Worm (Caenorhabditis elegans) whole organism, mixed stage, embryonic: ENCODE data around the gene algn-2.
A peak's percentile ranks its signal among the peaks of the same experiment; 100 is the strongest.

Source experiments
- M03D4.4 ChIP-seq: sonication (generic microtip); optimal IDR thresholded peaks from 2 replicates; lab custom pipeline; 2017; ENCODE audit warnings: mild to moderate bottlenecking, missing genetic modification characterization, missing compliant biosample characterization
- bed-3 ChIP-seq: fragments of 200-800 bp; sonication (Bioruptor generic); optimal IDR thresholded peaks from 3 replicates; lab custom pipeline; 2018; ENCODE audit warnings: mild to moderate bottlenecking, missing genetic modification characterization, moderate library complexity, missing compliant biosample characterization
- blmp-1 ChIP-seq: fragments of 150-350 bp; optimal IDR thresholded peaks from 2 replicates; lab custom pipeline; 2014; ENCODE audit warnings: missing biosample characterization, missing genetic modification characterization
- ceh-39 ChIP-seq: fragments of 150-350 bp; optimal IDR thresholded peaks from 2 replicates; lab custom pipeline; 2014; ENCODE audit warnings: missing biosample characterization, missing genetic modification characterization
- ceh-43 ChIP-seq: fragments of 200-800 bp; sonication (Bioruptor generic); optimal IDR thresholded peaks from 2 replicates; lab custom pipeline; 2018; ENCODE audit warnings: mild to moderate bottlenecking, missing genetic modification characterization, moderate library complexity, missing compliant biosample characterization
- ceh-83 ChIP-seq: fragments of 200-800 bp; sonication (Bioruptor generic); optimal IDR thresholded peaks from 2 replicates; lab custom pipeline; 2018; ENCODE audit warnings: mild to moderate bottlenecking, missing genetic modification characterization, missing compliant biosample characterization
- ces-1 ChIP-seq: fragments of 150-350 bp; optimal IDR thresholded peaks from 2 replicates; lab custom pipeline; 2014; ENCODE audit warnings: missing biosample characterization, missing genetic modification reagents, missing genetic modification characterization
- cnd-1 ChIP-seq: fragments of 200-800 bp; sonication (Bioruptor generic); optimal IDR thresholded peaks from 2 replicates; lab custom pipeline; 2018; ENCODE audit warnings: mild to moderate bottlenecking, missing genetic modification characterization, missing compliant biosample characterization
- drap-1 ChIP-seq: fragments of 200-800 bp; sonication (Bioruptor generic); optimal IDR thresholded peaks from 3 replicates; lab custom pipeline; 2018; ENCODE audit warnings: mild to moderate bottlenecking, missing genetic modification characterization, missing compliant biosample characterization
- elt-1 ChIP-seq: sonication (generic microtip); optimal IDR thresholded peaks from 2 replicates; lab custom pipeline; 2017; ENCODE audit warnings: missing genetic modification characterization, mild to moderate bottlenecking, missing compliant biosample characterization, antibody characterized with exemption, moderate library complexity, borderline replicate concordance; ENCODE audit not compliant: insufficient read depth
- elt-3 ChIP-seq: fragments of 150-350 bp; optimal IDR thresholded peaks from 2 replicates; lab custom pipeline; 2014; ENCODE audit warnings: missing biosample characterization, missing genetic modification characterization
- flh-1 ChIP-seq: fragments of 200-800 bp; sonication (Bioruptor generic); optimal IDR thresholded peaks from 2 replicates; lab custom pipeline; 2018; ENCODE audit warnings: mild to moderate bottlenecking, missing genetic modification characterization, moderate library complexity, missing compliant biosample characterization
- hlh-1 ChIP-seq: fragments of 150-350 bp; optimal IDR thresholded peaks from 2 replicates; lab custom pipeline; 2014; ENCODE audit warnings: missing biosample characterization, missing genetic modification reagents, missing genetic modification characterization
- lin-13 ChIP-seq: fragments of 150-350 bp; optimal IDR thresholded peaks from 2 replicates; lab custom pipeline; 2014; ENCODE audit warnings: missing biosample characterization, missing genetic modification characterization
- lin-32 ChIP-seq: fragments of 200-800 bp; sonication (Bioruptor generic); optimal IDR thresholded peaks from 2 replicates; lab custom pipeline; 2018; ENCODE audit warnings: mild to moderate bottlenecking, missing genetic modification characterization, missing compliant biosample characterization
- lsy-2 ChIP-seq: fragments of 150-350 bp; optimal IDR thresholded peaks from 2 replicates; lab custom pipeline; 2014; ENCODE audit warnings: missing biosample characterization, missing genetic modification characterization
- mab-5 ChIP-seq: fragments of 150-350 bp; optimal IDR thresholded peaks from 2 replicates; lab custom pipeline; 2014; ENCODE audit warnings: missing biosample characterization, missing genetic modification characterization
- mep-1 ChIP-seq: fragments of 150-350 bp; optimal IDR thresholded peaks from 2 replicates; lab custom pipeline; 2017; ENCODE audit warnings: missing biosample characterization, missing genetic modification reagents, missing genetic modification characterization, inconsistent platforms
- mls-2 ChIP-seq: sonication (generic microtip); optimal IDR thresholded peaks from 2 replicates; lab custom pipeline; 2016; ENCODE audit warnings: mild to moderate bottlenecking, missing genetic modification characterization, moderate library complexity, missing compliant biosample characterization
- nhr-12 ChIP-seq: fragments of 150-350 bp; optimal IDR thresholded peaks from 2 replicates; lab custom pipeline; 2014; ENCODE audit warnings: missing biosample characterization, missing genetic modification characterization
- nhr-2 ChIP-seq: fragments of 150-350 bp; optimal IDR thresholded peaks from 2 replicates; lab custom pipeline; 2014; ENCODE audit warnings: missing biosample characterization, missing genetic modification characterization
- nhr-237 ChIP-seq: fragments of 150-350 bp; optimal IDR thresholded peaks from 2 replicates; lab custom pipeline; 2014; ENCODE audit warnings: missing biosample characterization, missing genetic modification characterization
- nhr-28 ChIP-seq: fragments of 150-350 bp; optimal IDR thresholded peaks from 2 replicates; lab custom pipeline; 2014; ENCODE audit warnings: missing biosample characterization, missing genetic modification characterization
- nhr-76 ChIP-seq: sonication (generic microtip); optimal IDR thresholded peaks from 2 replicates; lab custom pipeline; 2017; ENCODE audit warnings: missing biosample characterization, missing genetic modification characterization
- pha-4 ChIP-seq: fragments of 150-350 bp; optimal IDR thresholded peaks from 2 replicates; lab custom pipeline; 2018; ENCODE audit warnings: missing biosample characterization, missing genetic modification reagents, missing genetic modification characterization
- sem-2 ChIP-seq: fragments of 200-800 bp; sonication (Bioruptor generic); optimal IDR thresholded peaks from 2 replicates; lab custom pipeline; 2018; ENCODE audit warnings: mild to moderate bottlenecking, missing genetic modification characterization, missing compliant biosample characterization
- snpc-4 ChIP-seq: fragments of 150-350 bp; optimal IDR thresholded peaks from 2 replicates; lab custom pipeline; 2014; ENCODE audit warnings: missing biosample characterization, missing genetic modification characterization
- sptf-1 ChIP-seq: sonication (generic microtip); optimal IDR thresholded peaks from 2 replicates; lab custom pipeline; 2017; ENCODE audit warnings: mild to moderate bottlenecking, missing genetic modification characterization, moderate library complexity, missing compliant biosample characterization
- tbx-8 ChIP-seq: fragments of 200-800 bp; sonication (Bioruptor generic); optimal IDR thresholded peaks from 2 replicates; lab custom pipeline; 2018; ENCODE audit warnings: mild to moderate bottlenecking, missing genetic modification characterization, moderate library complexity, missing compliant biosample characterization
- unc-120 ChIP-seq: sonication (generic microtip); optimal IDR thresholded peaks from 2 replicates; lab custom pipeline; 2017; ENCODE audit warnings: missing genetic modification characterization, missing compliant biosample characterization; ENCODE audit not compliant: poor library complexity, severe bottlenecking
- unc-39 ChIP-seq: fragments of 150-350 bp; optimal IDR thresholded peaks from 2 replicates; lab custom pipeline; 2014; ENCODE audit warnings: missing biosample characterization, missing genetic modification characterization
- unc-62 ChIP-seq: fragments of 150-350 bp; optimal IDR thresholded peaks from 2 replicates; lab custom pipeline; 2014; ENCODE audit warnings: missing biosample characterization, missing genetic modification reagents, missing genetic modification characterization
- zip-8 ChIP-seq: fragments of 150-350 bp; optimal IDR thresholded peaks from 2 replicates; lab custom pipeline; 2014; ENCODE audit warnings: missing biosample characterization, missing genetic modification characterization
- ztf-11 ChIP-seq: fragments of 150-350 bp; optimal IDR thresholded peaks from 2 replicates; lab custom pipeline; 2014; ENCODE audit warnings: missing biosample characterization, missing genetic modification characterization

The algn-2 gene

DNA sequence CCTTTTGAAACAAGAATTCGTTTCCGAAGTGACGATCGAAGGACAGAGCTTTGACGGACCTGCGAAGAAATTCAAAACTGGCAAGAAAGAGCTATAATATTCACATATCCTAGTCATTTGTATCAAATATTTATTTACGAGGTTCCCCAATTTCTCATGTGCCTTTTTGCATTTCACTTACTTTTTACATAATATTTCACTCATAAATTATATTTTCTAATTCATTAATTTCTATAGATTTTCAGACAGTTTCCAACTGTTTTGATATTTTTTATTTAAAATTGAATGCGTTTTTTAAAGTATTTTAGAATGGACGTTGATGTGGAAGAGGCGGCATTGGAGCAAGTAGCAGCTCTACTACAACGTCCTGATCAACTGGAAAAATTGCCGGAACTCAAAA lies 15.8 kb upstream of the algn-2 start, which contains the start of gene sec-6:
sec-6 (plus strand) TSS at position 301 of the 400 bp plus-strand sequence.
- TF ChIP-seq elt-3 (tag; lab: Kevin White, UChicago) (no peak), bed-3 (GFP tag; lab: Kevin White, UChicago) (no peak), blmp-1 (no peak), nhr-2 (tag; lab: Kevin White, UChicago) (no peak), tbx-8 (GFP tag; lab: Kevin White, UChicago) (no peak), drap-1 (GFP tag; lab: Kevin White, UChicago) (no peak)

DNA sequence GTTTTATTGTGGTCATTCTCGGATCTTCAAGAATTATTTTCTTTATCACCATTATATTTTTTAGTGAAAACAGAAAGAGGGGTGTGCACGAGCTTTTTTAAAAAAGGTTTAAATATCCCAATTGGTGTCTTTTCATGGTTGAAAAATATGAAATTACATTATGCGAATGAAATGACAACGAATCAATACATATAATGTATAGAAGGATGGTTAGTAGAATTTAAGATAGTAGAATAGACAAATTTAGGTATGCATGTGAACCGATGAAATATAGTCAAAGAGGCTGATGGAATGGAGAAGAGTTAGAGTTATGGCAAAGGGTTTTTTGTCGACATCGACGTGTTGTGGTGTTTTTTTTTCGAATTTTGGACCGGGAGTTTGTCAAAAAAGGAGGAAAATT lies 10.6 kb upstream of the algn-2 start:
- TF ChIP-seq elt-1 (tag; lab: Kevin White, UChicago) (no peak), snpc-4 (tag; lab: Kevin White, UChicago) (no peak), mab-5 (no peak), pha-4 (no peak), drap-1 (GFP tag; lab: Kevin White, UChicago) (no peak), sptf-1 (tag; lab: Kevin White, UChicago) (no peak), unc-120 (tag; lab: Kevin White, UChicago) (no peak), ceh-43 (GFP tag; lab: Kevin White, UChicago) (no peak), nhr-12 (tag; lab: Kevin White, UChicago) (no peak), ztf-11 (tag; lab: Kevin White, UChicago) (no peak), tbx-8 (GFP tag; lab: Kevin White, UChicago) (no peak), ces-1 (GFP tag; lab: Kevin White, UChicago) (no peak), zip-8 (no peak), bed-3 (GFP tag; lab: Kevin White, UChicago) (no peak), lin-13 (tag; lab: Kevin White, UChicago) (no peak), mep-1 (tag; lab: Kevin White, UChicago) (no peak), nhr-2 (tag; lab: Kevin White, UChicago) (no peak), nhr-28 (no peak), lsy-2 (no peak)

DNA sequence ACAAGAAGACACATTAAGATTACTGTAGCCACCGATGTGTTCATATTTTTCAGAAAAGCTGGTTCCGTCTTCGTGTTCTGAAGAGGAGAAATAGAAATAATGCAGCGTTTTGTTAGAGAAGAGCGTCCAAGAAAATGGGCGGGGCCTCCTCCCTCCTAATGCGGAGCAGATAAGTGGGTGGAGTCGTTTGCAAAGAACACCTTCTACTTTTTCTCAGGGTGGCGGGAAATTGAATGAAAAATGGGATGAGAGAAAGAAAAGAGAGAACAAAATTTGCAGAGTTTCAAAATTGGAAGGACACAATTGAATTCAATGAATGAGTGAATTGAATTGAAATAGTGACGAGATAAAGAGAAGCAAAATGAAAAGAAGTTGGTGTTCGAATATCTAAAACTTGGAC lies 9.4 kb upstream of the algn-2 start, which contains the start of gene F09E5.16:
F09E5.16 (minus strand) TSS at position 101 of the 400 bp plus-strand sequence.
- no peak for TF ChIP-seq mab-5
- peak; percentile 21 for TF ChIP-seq ces-1 (GFP tag; lab: Kevin White, UChicago)
- TF ChIP-seq, all 35 proteins: peak for 1

DNA sequence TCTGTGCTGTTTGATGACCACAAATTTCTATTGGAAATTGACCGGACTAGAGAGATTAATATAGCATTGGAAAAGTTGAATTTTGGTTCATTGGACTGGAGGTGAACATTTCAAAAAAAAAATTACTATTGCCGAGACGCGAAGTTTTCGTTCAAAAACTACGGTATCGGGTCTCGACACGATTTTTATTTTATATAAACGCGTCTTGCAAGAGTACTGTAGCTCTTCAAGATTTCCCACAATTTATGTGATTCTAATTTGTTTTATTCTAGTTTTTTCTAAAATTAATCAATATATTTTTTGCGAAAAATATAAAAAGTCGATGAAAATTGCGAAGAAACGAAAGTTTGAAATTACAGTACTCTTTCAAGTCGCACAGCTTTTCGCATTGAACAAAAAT lies 4.4 kb upstream of the algn-2 start, which contains the start of gene F09E5.12:
F09E5.12 (minus strand) TSS at position 101 of the 400 bp plus-strand sequence.
- TF ChIP-seq elt-1 (tag; lab: Kevin White, UChicago) (no peak), elt-3 (tag; lab: Kevin White, UChicago) (no peak), cnd-1 (tag; lab: Kevin White, UChicago) (no peak), lin-32 (GFP tag; lab: Kevin White, UChicago) (no peak), nhr-12 (tag; lab: Kevin White, UChicago) (no peak), ceh-83 (no peak), bed-3 (GFP tag; lab: Kevin White, UChicago) (no peak), M03D4.4 (tag; lab: Kevin White, UChicago) (no peak), sptf-1 (tag; lab: Kevin White, UChicago) (no peak), lin-13 (tag; lab: Kevin White, UChicago) (no peak), mep-1 (tag; lab: Kevin White, UChicago) (no peak), ztf-11 (tag; lab: Kevin White, UChicago) (no peak), sem-2 (GFP tag; lab: Kevin White, UChicago) (no peak), flh-1 (no peak), nhr-28 (no peak), unc-120 (tag; lab: Kevin White, UChicago) (no peak), unc-39 (tag; lab: Kevin White, UChicago) (no peak), snpc-4 (tag; lab: Kevin White, UChicago) (no peak), blmp-1 (no peak)

DNA sequence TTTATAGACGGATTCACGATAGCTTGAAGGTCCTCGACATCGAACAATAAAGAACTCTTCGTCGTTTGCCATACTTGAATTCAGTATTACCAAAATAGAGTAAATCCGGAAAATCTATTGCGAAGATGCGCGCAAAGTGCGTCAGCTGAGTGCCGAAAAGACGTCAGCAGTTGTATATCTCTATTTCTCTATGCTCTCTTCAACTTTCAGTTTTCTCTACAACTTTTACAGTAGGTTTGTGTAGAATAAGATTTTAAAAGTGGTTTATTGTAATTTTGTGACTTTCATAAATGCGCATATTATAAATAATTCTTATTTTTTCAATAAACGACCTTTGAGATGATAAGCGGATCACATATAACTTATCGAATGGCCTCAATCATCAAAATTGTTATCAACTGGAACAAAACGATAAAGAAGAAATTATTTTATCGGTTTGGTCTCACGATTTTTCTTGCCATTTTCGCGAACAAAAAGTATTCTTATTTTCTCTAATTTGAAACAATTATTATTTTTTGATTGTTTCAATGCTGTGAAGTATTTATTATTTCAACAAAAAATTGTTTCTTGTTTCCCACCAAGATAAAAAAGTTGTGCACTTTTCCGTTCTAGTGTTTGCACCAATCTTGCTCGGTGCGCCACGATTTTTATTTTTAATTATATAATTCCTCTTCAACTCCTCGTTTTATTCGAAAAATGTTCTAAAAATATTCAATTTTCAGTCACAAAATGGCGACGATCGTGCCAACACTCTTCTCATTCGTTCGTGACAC lies 1.6 kb upstream of the algn-2 start, which contains the start of the genes agt-2 and F09E5.3:
agt-2 (minus strand) TSS at position 553 of the 773 bp plus-strand sequence.
F09E5.3 (plus strand) TSS at position 723 of the 773 bp plus-strand sequence.
- TF ChIP-seq ceh-83 = peak; percentile 47
- TF ChIP-seq drap-1 (GFP tag; lab: Kevin White, UChicago) = peak; percentile 53
- no peak for TF ChIP-seq lin-32 (GFP tag; lab: Kevin White, UChicago)
- peak; percentile 17 for TF ChIP-seq mls-2 (tag; lab: Kevin White, UChicago)
- peak; percentile 37 for TF ChIP-seq hlh-1 (tag; lab: Kevin White, UChicago)
- no peak for TF ChIP-seq zip-8
- TF ChIP-seq mep-1 (tag; lab: Kevin White, UChicago) = peak; percentile 90
- TF ChIP-seq nhr-12 (tag; lab: Kevin White, UChicago) = no peak
- no peak for TF ChIP-seq unc-120 (tag; lab: Kevin White, UChicago)
- TF ChIP-seq elt-1 (tag; lab: Kevin White, UChicago) = no peak
- no peak for TF ChIP-seq flh-1
- peak; percentile 26 for TF ChIP-seq unc-62 (GFP tag; lab: Kevin White, UChicago)
- TF ChIP-seq nhr-76 (tag; lab: Kevin White, UChicago) = no peak
- TF ChIP-seq tbx-8 (GFP tag; lab: Kevin White, UChicago) = no peak
- TF ChIP-seq ceh-39 = peak; percentile 68
- TF ChIP-seq ztf-11 (tag; lab: Kevin White, UChicago) = peak; percentile 53
- TF ChIP-seq lsy-2 = peak; percentile 89
- peak; percentile 77 for TF ChIP-seq nhr-237 (tag; lab: Kevin White, UChicago)
- TF ChIP-seq elt-3 (tag; lab: Kevin White, UChicago) = no peak
- TF ChIP-seq nhr-2 (tag; lab: Kevin White, UChicago) = peak; percentile 13
- no peak for TF ChIP-seq ceh-43 (GFP tag; lab: Kevin White, UChicago)
- no peak for TF ChIP-seq nhr-28
- TF ChIP-seq M03D4.4 (tag; lab: Kevin White, UChicago) = peak; percentile 9
- TF ChIP-seq mab-5 = no peak
- no peak for TF ChIP-seq snpc-4 (tag; lab: Kevin White, UChicago)
- TF ChIP-seq bed-3 (GFP tag; lab: Kevin White, UChicago) = no peak
- TF ChIP-seq blmp-1 = peak; percentile 3
